Worm (Caenorhabditis elegans) whole organism, L4 larva: ENCODE results near the gene F20G2.6.

Experiments
- lin-15B ChIP-seq: fragments of 150-350 bp; sonication (generic microtip); optimal IDR thresholded peaks from 3 replicates; lab custom pipeline; 2014; ENCODE audit warnings: missing biosample characterization, missing genetic modification characterization
- nhr-48 ChIP-seq: sonication (generic microtip); optimal IDR thresholded peaks from 2 replicates; lab custom pipeline; 2016; ENCODE audit warnings: mild to moderate bottlenecking, missing genetic modification characterization, missing compliant biosample characterization

ce11 chrV:13753481-13753880 lies 9.4 kb upstream of the F20G2.6 start, which contains the start of gene F20G2.1:
- TF ChIP-seq lin-15B (tag; lab: Kevin White, UChicago) (no peak), nhr-48 (tag; lab: Kevin White, UChicago) (no peak)
